Fruit fly (Drosophila melanogaster) whole organism, embryonic: ENCODE results near the gene Arl5.

ENCODE experiments used
- Atf6 ChIP-seq: fragments of 200-800 bp; sonication (Bioruptor generic); IDR thresholded peaks from 2 replicates; pipeline ENCODE4 v1.3.6; 2022; ENCODE audit warnings: missing biosample characterization, missing genetic modification characterization
- B-H1 ChIP-seq: fragments of 200-800 bp; sonication (Bioruptor generic); IDR thresholded peaks from 3 replicates; pipeline ENCODE4 v1.3.6; 2022; ENCODE audit warnings: missing biosample characterization, missing genetic modification characterization
- BEAF-32 ChIP-seq: fragments of 200-800 bp; sonication (Bioruptor generic); optimal IDR thresholded peaks from 3 replicates; lab custom pipeline; 2017; ENCODE audit warnings: missing biosample characterization, missing genetic modification characterization, mild to moderate bottlenecking, moderate library complexity, missing genetic modification reagents
- Blimp-1 ChIP-seq: fragments of 200-800 bp; sonication (Bioruptor generic); optimal IDR thresholded peaks from 3 replicates; lab custom pipeline; 2018; ENCODE audit warnings: missing biosample characterization, missing genetic modification characterization, mild to moderate bottlenecking, moderate library complexity, missing genetic modification reagents
- CG10321 ChIP-seq: fragments of 200-800 bp; sonication (Bioruptor generic); IDR thresholded peaks from 2 replicates; pipeline ENCODE4 v1.3.6; 2022; ENCODE audit warnings: missing biosample characterization, missing genetic modification characterization
- CG11504 ChIP-seq: fragments of 200-800 bp; sonication (Bioruptor generic); optimal IDR thresholded peaks from 3 replicates; lab custom pipeline; 2019; ENCODE audit warnings: missing biosample characterization, mild to moderate bottlenecking, missing genetic modification characterization, moderate library complexity
- CG13287 ChIP-seq: fragments of 200-800 bp; sonication (Bioruptor generic); IDR thresholded peaks from 2 replicates; pipeline ENCODE4 v1.3.6; 2022; ENCODE audit warnings: missing biosample characterization, missing genetic modification characterization; ENCODE audit not compliant: partially characterized antibody
- CG18262 ChIP-seq: fragments of 200-800 bp; optimal IDR thresholded peaks from 3 replicates; lab custom pipeline; 2019; ENCODE audit warnings: missing biosample characterization, mild to moderate bottlenecking, missing genetic modification characterization, moderate library complexity
- CG18599 ChIP-seq: fragments of 200-800 bp; sonication (Bioruptor generic); optimal IDR thresholded peaks from 3 replicates; lab custom pipeline; 2017; ENCODE audit warnings: missing biosample characterization, missing genetic modification characterization, mild to moderate bottlenecking, moderate library complexity, missing genetic modification reagents
- CG30020 ChIP-seq: fragments of 200-800 bp; optimal IDR thresholded peaks from 2 replicates; lab custom pipeline; 2019; ENCODE audit warnings: missing biosample characterization, mild to moderate bottlenecking, missing genetic modification characterization, moderate library complexity
- CG32772 ChIP-seq: fragments of 200-800 bp; sonication (Bioruptor generic); IDR thresholded peaks from 2 replicates; pipeline ENCODE4 v1.3.6; 2022; ENCODE audit warnings: missing biosample characterization, missing genetic modification characterization
- CG34376 ChIP-seq: fragments of 200-800 bp; sonication (Bioruptor generic); optimal IDR thresholded peaks from 2 replicates; lab custom pipeline; 2018; ENCODE audit warnings: missing biosample characterization, mild to moderate bottlenecking, missing genetic modification characterization
- CG3838 ChIP-seq: fragments of 200-800 bp; sonication (Bioruptor generic); optimal IDR thresholded peaks from 3 replicates; lab custom pipeline; 2016; ENCODE audit warnings: missing biosample characterization, missing genetic modification characterization
- CG4328 ChIP-seq: fragments of 200-800 bp; sonication (Bioruptor generic); optimal IDR thresholded peaks from 3 replicates; lab custom pipeline; 2017; ENCODE audit warnings: missing biosample characterization, missing genetic modification reagents, missing genetic modification characterization
- CG4404 ChIP-seq: fragments of 200-800 bp; sonication (Bioruptor generic); IDR thresholded peaks from 2 replicates; pipeline ENCODE4 v1.3.6; 2022; ENCODE audit warnings: missing biosample characterization, missing genetic modification characterization
- CG4707 ChIP-seq: fragments of 200-800 bp; sonication (Bioruptor generic); optimal IDR thresholded peaks from 2 replicates; lab custom pipeline; 2018; ENCODE audit warnings: missing biosample characterization, mild to moderate bottlenecking, missing genetic modification characterization, moderate library complexity
- CG8290 ChIP-seq, 3 experiments: fragments of 200-800 bp; sonication (Bioruptor generic); optimal IDR thresholded peaks; 2 replicates each; lab custom pipeline; 2016 to 2019; ENCODE audit warnings: missing biosample characterization in 3 of 3, missing genetic modification characterization in 3 of 3, mild to moderate bottlenecking in 2 of 3, moderate library complexity in 1 of 3
- CG8944 ChIP-seq: fragments of 200-800 bp; sonication (Bioruptor generic); optimal IDR thresholded peaks from 3 replicates; lab custom pipeline; 2016; ENCODE audit warnings: missing biosample characterization, missing genetic modification characterization
- CG9876 ChIP-seq: fragments of 200-800 bp; sonication (Bioruptor generic); optimal IDR thresholded peaks from 2 replicates; lab custom pipeline; 2016; ENCODE audit warnings: missing biosample characterization, missing genetic modification characterization
- Chrac-16 ChIP-seq: fragments of 200-800 bp; sonication (Bioruptor generic); optimal IDR thresholded peaks from 3 replicates; lab custom pipeline; 2016; ENCODE audit warnings: missing biosample characterization, missing genetic modification characterization
- Dip3 ChIP-seq: fragments of 200-800 bp; sonication (Bioruptor generic); optimal IDR thresholded peaks from 3 replicates; lab custom pipeline; 2016; ENCODE audit warnings: missing biosample characterization, missing genetic modification characterization
- Doc3 ChIP-seq: fragments of 200-800 bp; sonication (Bioruptor generic); IDR thresholded peaks from 3 replicates; pipeline ENCODE4 v1.3.6; 2022; ENCODE audit warnings: missing biosample characterization, missing genetic modification characterization; ENCODE audit not compliant: partially characterized antibody
- HHEX ChIP-seq: fragments of 200-800 bp; sonication (Bioruptor generic); optimal IDR thresholded peaks from 3 replicates; lab custom pipeline; 2017; ENCODE audit warnings: missing biosample characterization, mild to moderate bottlenecking, missing genetic modification characterization, missing genetic modification reagents
- HmgD ChIP-seq: fragments of 200-800 bp; sonication (Bioruptor generic); optimal IDR thresholded peaks from 3 replicates; lab custom pipeline; 2016; ENCODE audit warnings: missing biosample characterization, missing genetic modification characterization
- Hmr ChIP-seq: fragments of 200-800 bp; sonication (Bioruptor generic); optimal IDR thresholded peaks from 3 replicates; lab custom pipeline; 2017; ENCODE audit warnings: mild to moderate bottlenecking, missing biosample characterization, missing genetic modification reagents, missing genetic modification characterization
- Jarid2 ChIP-seq: fragments of 200-800 bp; sonication (Bioruptor generic); optimal IDR thresholded peaks from 3 replicates; lab custom pipeline; 2017; ENCODE audit warnings: mild to moderate bottlenecking, missing biosample characterization, missing genetic modification reagents, missing genetic modification characterization
- Lim3 ChIP-seq: fragments of 200-800 bp; sonication (Bioruptor generic); IDR thresholded peaks from 2 replicates; pipeline ENCODE4 v1.3.6; 2022; ENCODE audit warnings: missing biosample characterization, missing genetic modification characterization
- MBD-R2 ChIP-seq: fragments of 200-800 bp; sonication (Bioruptor generic); IDR thresholded peaks from 2 replicates; pipeline ENCODE4 v1.3.6; 2022; ENCODE audit warnings: missing biosample characterization, missing genetic modification characterization
- Nf-YC ChIP-seq: fragments of 200-800 bp; optimal IDR thresholded peaks from 3 replicates; lab custom pipeline; 2019; ENCODE audit warnings: missing biosample characterization, mild to moderate bottlenecking, missing genetic modification characterization, moderate library complexity
- Sox100B ChIP-seq: fragments of 200-800 bp; sonication (Bioruptor generic); optimal IDR thresholded peaks from 3 replicates; lab custom pipeline; 2018; ENCODE audit warnings: missing biosample characterization, mild to moderate bottlenecking, missing genetic modification characterization
- chm ChIP-seq: fragments of 200-800 bp; sonication (Bioruptor generic); IDR thresholded peaks from 2 replicates; pipeline ENCODE4 v1.3.6; 2022; ENCODE audit warnings: missing biosample characterization, missing genetic modification characterization
- chn ChIP-seq: fragments of 200-800 bp; sonication (Bioruptor generic); optimal IDR thresholded peaks from 2 replicates; lab custom pipeline; 2016; ENCODE audit warnings: missing biosample characterization, missing genetic modification characterization
- crol ChIP-seq: fragments of 200-800 bp; sonication (Bioruptor generic); IDR thresholded peaks from 2 replicates; pipeline ENCODE4 v1.3.6; 2022; ENCODE audit warnings: missing biosample characterization, missing genetic modification characterization
- dpn ChIP-seq, 2 experiments: fragments of 200-800 bp; sonication (Bioruptor generic); optimal IDR thresholded peaks; 3 replicates each; lab custom pipeline; 2016; ENCODE audit warnings: missing biosample characterization in 2 of 2, missing genetic modification characterization in 2 of 2
- insv ChIP-seq, 2 experiments: fragments of 200-800 bp; sonication (Bioruptor generic); optimal IDR thresholded peaks; 3 replicates each; lab custom pipeline; 2016 to 2018; ENCODE audit warnings: missing biosample characterization in 2 of 2, missing genetic modification characterization in 2 of 2
- jing ChIP-seq: fragments of 200-800 bp; sonication (Bioruptor generic); optimal IDR thresholded peaks from 2 replicates; lab custom pipeline; 2018; ENCODE audit warnings: missing biosample characterization, mild to moderate bottlenecking, missing genetic modification characterization
- kay ChIP-seq: fragments of 200-800 bp; sonication (Bioruptor generic); optimal IDR thresholded peaks from 2 replicates; lab custom pipeline; 2016; ENCODE audit warnings: missing biosample characterization, missing genetic modification characterization
- lab ChIP-seq: fragments of 200-800 bp; sonication (Bioruptor generic); optimal IDR thresholded peaks from 3 replicates; lab custom pipeline; 2017; ENCODE audit warnings: missing biosample characterization, missing genetic modification characterization, mild to moderate bottlenecking, moderate library complexity, missing genetic modification reagents
- maf-S ChIP-seq: fragments of 200-800 bp; sonication (Bioruptor generic); optimal IDR thresholded peaks from 2 replicates; lab custom pipeline; 2016; ENCODE audit warnings: missing biosample characterization, missing genetic modification characterization
- pita ChIP-seq: fragments of 200-800 bp; sonication (Bioruptor generic); optimal IDR thresholded peaks from 2 replicates; lab custom pipeline; 2017; ENCODE audit warnings: missing biosample characterization, mild to moderate bottlenecking, missing genetic modification characterization
- pum ChIP-seq: fragments of 200-800 bp; sonication (Bioruptor generic); optimal IDR thresholded peaks from 2 replicates; lab custom pipeline; 2016; ENCODE audit warnings: missing biosample characterization, missing genetic modification characterization
- slp2 ChIP-seq: fragments of 200-800 bp; sonication (Bioruptor generic); optimal IDR thresholded peaks from 2 replicates; lab custom pipeline; 2016; ENCODE audit warnings: missing biosample characterization, missing genetic modification characterization
- tio ChIP-seq: fragments of 200-800 bp; sonication (Bioruptor generic); optimal IDR thresholded peaks from 2 replicates; lab custom pipeline; 2017; ENCODE audit warnings: missing biosample characterization, missing genetic modification characterization, inconsistent platforms
- tll ChIP-seq, 2 experiments: fragments of 200-800 bp in 1 of 2; fragments of >200 bp in 1 of 2; sonication (Bioruptor generic) in 1 of 2; optimal IDR thresholded peaks; 2 replicates each; lab custom pipeline; 2017 to 2019; ENCODE audit warnings: missing biosample characterization in 2 of 2, missing genetic modification characterization in 2 of 2, mild to moderate bottlenecking in 1 of 2, moderate library complexity in 1 of 2
- toy ChIP-seq: fragments of 200-800 bp; sonication (Bioruptor generic); IDR thresholded peaks from 2 replicates; pipeline ENCODE4 v1.3.6; 2022; ENCODE audit warnings: missing biosample characterization, missing genetic modification characterization
- wor ChIP-seq: fragments of 200-800 bp; sonication (Bioruptor generic); IDR thresholded peaks from 2 replicates; pipeline ENCODE4 v1.3.6; 2022; ENCODE audit warnings: missing biosample characterization, missing genetic modification characterization
- zfh2 ChIP-seq: fragments of 200-800 bp; sonication (Bioruptor generic); optimal IDR thresholded peaks from 2 replicates; lab custom pipeline; 2016; ENCODE audit warnings: missing biosample characterization, missing genetic modification characterization

Arl5 gene

DNA sequence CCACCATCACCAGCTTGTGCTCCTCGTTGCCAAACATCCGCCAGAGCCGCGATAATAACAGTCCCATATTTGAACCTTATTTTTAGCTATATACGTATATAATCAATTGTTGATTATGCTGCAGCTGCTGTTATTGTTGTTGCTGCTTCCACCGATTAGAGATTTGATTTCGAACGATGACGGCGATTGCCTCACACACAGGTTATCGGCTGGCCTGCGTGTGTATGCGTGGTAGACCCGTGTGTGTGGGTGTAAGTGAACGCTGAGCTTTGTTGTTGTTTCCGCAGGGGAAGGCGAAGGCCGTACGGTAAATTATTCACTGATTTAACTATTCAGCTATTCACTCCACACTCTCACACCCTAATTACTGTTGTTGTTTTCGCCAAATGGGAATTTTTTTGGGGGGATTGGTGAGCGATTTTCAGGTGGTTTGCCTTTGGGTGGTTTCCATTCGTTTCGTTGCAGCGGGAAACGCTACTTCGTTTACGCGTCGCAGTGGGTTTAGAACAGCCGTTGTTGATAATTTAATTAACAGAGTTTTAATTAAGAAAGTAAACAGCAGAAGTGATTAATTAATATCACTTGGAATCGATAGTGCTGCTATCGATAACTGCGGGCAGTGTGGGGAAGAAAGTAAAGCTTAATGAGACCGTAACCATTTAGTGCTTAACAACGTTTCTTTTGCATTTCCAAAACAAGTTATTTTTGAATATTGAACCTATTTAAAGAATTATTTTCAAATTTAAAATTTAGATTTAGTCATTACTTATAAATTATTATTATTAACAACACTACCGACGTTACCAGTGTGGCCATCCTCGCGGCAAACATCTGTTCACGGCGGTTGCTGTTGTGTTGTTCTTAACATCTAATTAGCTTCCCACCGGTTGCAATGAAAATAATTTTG lies at the start of gene Arl5, which contains the start of gene CG13671 (continued):
- no peak for TF ChIP-seq tio (GFP tag; lab: Kevin White, UChicago)
- TF ChIP-seq CG3838, result no peak
- TF ChIP-seq, all 482 proteins: peak for 368

DNA sequence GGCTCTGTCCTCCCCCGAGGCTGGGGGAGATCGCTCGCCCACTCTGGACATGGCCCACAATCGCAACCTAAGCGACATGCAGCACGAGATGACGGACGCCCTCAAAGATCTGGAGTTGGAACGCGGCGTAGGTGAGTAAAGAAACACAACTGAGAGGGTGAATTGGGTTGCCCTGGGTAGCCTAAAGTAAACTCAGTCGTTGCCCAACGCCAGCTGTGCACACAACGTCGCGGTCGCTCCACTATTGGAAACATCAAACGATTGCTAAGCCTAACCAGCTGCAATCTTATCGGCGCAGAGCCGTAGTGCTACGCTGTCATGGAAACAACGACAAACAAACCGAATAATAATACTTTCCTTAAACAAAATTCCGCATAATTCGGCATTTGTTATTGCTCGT lies 47.7 kb upstream of the Arl5 start:
- TF ChIP-seq HmgD (GFP tag; lab: Kevin White, UChicago) (no peak), CG4707 (GFP tag; lab: Kevin White, UChicago) (no peak), toy (GFP tag; lab: Robert Waterston, UW) (no peak), dpn (GFP tag; optimal IDR thresholded peaks at IDR 0.05; lab: Kevin White, UChicago) (peak in 1 of 2 experiments; percentile 9), CG4404 (GFP tag; lab: Robert Waterston, UW) (no peak), CG11504 (no peak), Atf6 (peak; percentile 40; the same call in 1 of the 2 replicates), pum (no peak), insv (GFP tag; optimal IDR thresholded peaks at IDR 0.05; lab: Kevin White, UChicago) (no peak), jing (no peak), wor (GFP tag; lab: Robert Waterston, UW) (no peak), BEAF-32 (GFP tag; lab: Kevin White, UChicago) (no peak), CG32772 (GFP tag; lab: Robert Waterston, UW) (no peak), slp2 (no peak), Jarid2 (GFP tag; lab: Kevin White, UChicago) (peak; percentile 20), Nf-YC (tag; lab: Kevin White, UChicago) (no peak), Lim3 (GFP tag; lab: Robert Waterston, UW) (no peak), CG4328 (peak; percentile 50), CG8944 (GFP tag; lab: Kevin White, UChicago) (no peak), CG9876 (GFP tag; lab: Kevin White, UChicago) (no peak), CG30020 (tag; lab: Kevin White, UChicago) (no peak), lab (no peak), pita (GFP tag; lab: Kevin White, UChicago) (no peak), MBD-R2 (GFP tag; lab: Robert Waterston, UW) (no peak), chm (peak; percentile 55), Blimp-1 (no peak), HHEX (peak; percentile 51), zfh2 (no peak), B-H1 (GFP tag; lab: Robert Waterston, UW) (no peak; the same call in 2 of the 3 replicates), chn (no peak), CG8290 (GFP tag; optimal IDR thresholded peaks at IDR 0.05; lab: Kevin White, UChicago) (no peak), CG8290 (tag; optimal IDR thresholded peaks at IDR 0.05; lab: Kevin White, UChicago) (no peak), CG18599 (GFP tag; lab: Kevin White, UChicago) (peak; percentile 51), CG34376 (GFP tag; lab: Kevin White, UChicago) (no peak), CG18262 (tag; lab: Kevin White, UChicago) (no peak), CG13287 (no peak), Dip3 (GFP tag; lab: Kevin White, UChicago) (no peak), Hmr (GFP tag; lab: Kevin White, UChicago) (no peak), CG10321 (GFP tag; lab: Robert Waterston, UW) (no peak), tll (GFP tag; optimal IDR thresholded peaks at IDR 0.05; lab: Kevin White, UChicago) (no peak), maf-S (no peak), Doc3 (GFP tag; lab: Robert Waterston, UW) (no peak), kay (no peak), crol (no peak), Sox100B (GFP tag; lab: Kevin White, UChicago) (no peak), Chrac-16 (GFP tag; lab: Kevin White, UChicago) (no peak)
